Fruit fly (Drosophila melanogaster) whole organism, wandering third instar larva: ENCODE data around the gene CG34325.

Source experiments
- CG32264 ChIP-seq: fragments of 200-800 bp; sonication (Bioruptor generic); optimal IDR thresholded peaks from 2 replicates; lab custom pipeline; 2016; ENCODE audit warnings: missing biosample characterization, missing genetic modification characterization
- CG9705 ChIP-seq: fragments of 200-800 bp; sonication (Bioruptor generic); optimal IDR thresholded peaks from 2 replicates; lab custom pipeline; 2018; ENCODE audit warnings: missing biosample characterization, mild to moderate bottlenecking, missing genetic modification characterization
- CrebA ChIP-seq: fragments of 200-800 bp; sonication (Bioruptor generic); optimal IDR thresholded peaks from 2 replicates; lab custom pipeline; 2016; ENCODE audit warnings: missing biosample characterization, mild to moderate bottlenecking, missing genetic modification characterization, borderline replicate concordance
- Dif ChIP-seq: fragments of 200-275, 200-300 bp; sonication (Bioruptor generic); optimal IDR thresholded peaks from 2 replicates; lab custom pipeline; 2018; ENCODE audit warnings: missing biosample characterization, missing genetic modification characterization; ENCODE audit not compliant: partially characterized antibody
- HLH106 ChIP-seq: fragments of 200-800 bp; optimal IDR thresholded peaks from 3 replicates; lab custom pipeline; 2019; ENCODE audit warnings: missing biosample characterization, mild to moderate bottlenecking, missing genetic modification characterization, moderate library complexity
- Hnf4 ChIP-seq: fragments of 200-800 bp; sonication (Bioruptor generic); optimal IDR thresholded peaks from 2 replicates; lab custom pipeline; 2016; ENCODE audit warnings: missing biosample characterization, mild to moderate bottlenecking, missing genetic modification characterization
- Jra ChIP-seq: sonication (Bioruptor generic); optimal IDR thresholded peaks from 2 replicates; lab custom pipeline; 2016; ENCODE audit warnings: missing biosample characterization, missing genetic modification characterization
- Mio ChIP-seq: sonication (Bioruptor generic); optimal IDR thresholded peaks from 2 replicates; lab custom pipeline; 2016; ENCODE audit warnings: missing biosample characterization, missing genetic modification characterization
- Myc ChIP-seq: fragments of >200 bp; optimal IDR thresholded peaks from 2 replicates; lab custom pipeline; 2017
- Rel ChIP-seq, 2 experiments: fragments of 200-800 bp; sonication (Bioruptor generic) in 1 of 2; optimal IDR thresholded peaks; 2 replicates in 1 of 2; 3 replicates in 1 of 2; lab custom pipeline; 2016 to 2019; ENCODE audit warnings: mild to moderate bottlenecking in 2 of 2, missing biosample characterization in 2 of 2, missing genetic modification characterization in 2 of 2, moderate library complexity in 1 of 2
- Sp1 ChIP-seq: fragments of 200-800 bp; sonication (Bioruptor generic); optimal IDR thresholded peaks from 3 replicates; lab custom pipeline; 2019; ENCODE audit warnings: missing biosample characterization, mild to moderate bottlenecking, missing genetic modification characterization, moderate library complexity
- Vsx2 ChIP-seq: fragments of 200-300, 225-300 bp; sonication (Bioruptor generic); optimal IDR thresholded peaks from 2 replicates; lab custom pipeline; 2018; ENCODE audit warnings: missing biosample characterization, missing genetic modification characterization; ENCODE audit not compliant: partially characterized antibody
- br ChIP-seq: fragments of 200-800 bp; sonication (Bioruptor generic); optimal IDR thresholded peaks from 2 replicates; lab custom pipeline; 2016; ENCODE audit warnings: missing biosample characterization, missing genetic modification characterization
- dl ChIP-seq, 2 experiments: fragments of 175-275, 200-275 bp in 1 of 2; fragments of 200-275 bp in 1 of 2; sonication (Bioruptor generic); optimal IDR thresholded peaks; lab custom pipeline; 2018; ENCODE audit warnings: mild to moderate bottlenecking in 2 of 2, missing biosample characterization in 2 of 2, missing genetic modification characterization in 2 of 2, moderate library complexity in 2 of 2; ENCODE audit not compliant: partially characterized antibody in 2 of 2, insufficient read depth in 1 of 2
- dmrt93B ChIP-seq: fragments of 200-800 bp; sonication (Bioruptor generic); optimal IDR thresholded peaks from 2 replicates; lab custom pipeline; 2018; ENCODE audit warnings: missing biosample characterization, mild to moderate bottlenecking, missing genetic modification characterization
- dsf ChIP-seq: sonication (Bioruptor generic); optimal IDR thresholded peaks from 2 replicates; lab custom pipeline; 2016; ENCODE audit warnings: missing biosample characterization, missing genetic modification characterization, borderline replicate concordance
- ey ChIP-seq: fragments of 200-800 bp; sonication (Bioruptor generic); optimal IDR thresholded peaks from 2 replicates; lab custom pipeline; 2016; ENCODE audit warnings: missing biosample characterization, missing genetic modification characterization
- foxo ChIP-seq, 2 experiments: fragments of 200-800 bp; sonication (Bioruptor generic); optimal IDR thresholded peaks; 2 replicates in 1 of 2; 3 replicates in 1 of 2; lab custom pipeline; 2016 to 2017; ENCODE audit warnings: missing biosample characterization in 2 of 2, missing genetic modification characterization in 2 of 2
- fru ChIP-seq: fragments of 200-800 bp; sonication (Bioruptor generic); optimal IDR thresholded peaks from 3 replicates; lab custom pipeline; 2016; ENCODE audit warnings: missing biosample characterization, mild to moderate bottlenecking, missing genetic modification characterization
- pan ChIP-seq: fragments of >200 bp; optimal IDR thresholded peaks from 2 replicates; lab custom pipeline; 2017
- psq ChIP-seq: fragments of 200-800 bp; sonication (Bioruptor generic); optimal IDR thresholded peaks from 3 replicates; lab custom pipeline; 2017; ENCODE audit warnings: missing biosample characterization, mild to moderate bottlenecking, missing genetic modification characterization, moderate library complexity
- rgr ChIP-seq: fragments of 200-800 bp; sonication (Bioruptor generic); optimal IDR thresholded peaks from 3 replicates; lab custom pipeline; 2016; ENCODE audit warnings: missing biosample characterization, mild to moderate bottlenecking, missing genetic modification characterization
- sage ChIP-seq: fragments of 200-800 bp; sonication (Bioruptor generic); optimal IDR thresholded peaks from 2 replicates; lab custom pipeline; 2016; ENCODE audit warnings: missing biosample characterization, mild to moderate bottlenecking, missing genetic modification characterization
- tai ChIP-seq: sonication (Bioruptor generic); optimal IDR thresholded peaks from 2 replicates; lab custom pipeline; 2016; ENCODE audit warnings: missing biosample characterization, missing genetic modification characterization
- usp ChIP-seq: fragments of >200 bp; optimal IDR thresholded peaks from 2 replicates; lab custom pipeline; 2017; ENCODE audit warnings: missing biosample characterization, missing genetic modification characterization
- woc ChIP-seq: sonication (Bioruptor generic); optimal IDR thresholded peaks from 2 replicates; lab custom pipeline; 2016; ENCODE audit warnings: missing biosample characterization, mild to moderate bottlenecking, missing genetic modification characterization

CG34325 gene

DNA sequence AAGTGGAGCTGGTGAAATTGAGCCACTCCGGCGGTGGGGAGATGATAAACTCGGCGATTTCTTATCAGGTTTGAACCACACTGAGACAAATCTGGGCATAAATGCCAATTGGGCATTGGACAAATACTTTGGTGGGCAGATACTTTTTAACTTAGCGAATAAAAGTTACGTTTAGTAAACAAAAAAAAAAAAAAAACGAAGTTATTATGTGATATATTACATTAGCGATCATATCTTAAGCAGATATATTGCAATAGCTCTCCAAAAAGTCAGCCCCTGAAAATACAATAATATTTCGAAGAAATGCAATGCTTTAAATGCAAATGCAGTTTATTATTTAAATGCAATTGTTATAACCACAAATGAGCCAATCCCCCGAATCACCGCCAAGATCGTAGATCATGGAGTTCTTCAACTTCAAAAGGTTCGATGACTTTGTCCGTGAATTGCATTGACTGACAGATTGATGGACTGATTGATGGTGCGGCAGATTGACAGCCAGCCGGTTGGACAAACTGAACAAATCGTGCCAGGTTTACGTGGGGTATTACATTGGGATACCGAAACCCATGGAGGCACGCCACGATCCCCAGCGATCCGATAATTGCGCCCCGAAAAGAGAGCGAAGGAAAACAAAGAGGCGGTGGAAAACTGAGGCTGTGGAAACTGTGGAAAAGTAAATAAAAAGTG, 23.2 kb downstream of the CG34325 start:
- TF ChIP-seq rgr (GFP tag; lab: Kevin White, UChicago) (no peak), sage (GFP tag; lab: Kevin White, UChicago) (no peak), ey (no peak), CG9705 (no peak), pan (lab: Kevin White, UChicago) (no peak), Sp1 (GFP tag; lab: Kevin White, UChicago) (no peak), Rel (GFP tag; optimal IDR thresholded peaks at IDR 0.05; lab: Kevin White, UChicago) (no peak), Rel (tag; optimal IDR thresholded peaks at IDR 0.05; lab: Kevin White, UChicago) (no peak), fru (GFP tag; lab: Kevin White, UChicago) (no peak)

DNA sequence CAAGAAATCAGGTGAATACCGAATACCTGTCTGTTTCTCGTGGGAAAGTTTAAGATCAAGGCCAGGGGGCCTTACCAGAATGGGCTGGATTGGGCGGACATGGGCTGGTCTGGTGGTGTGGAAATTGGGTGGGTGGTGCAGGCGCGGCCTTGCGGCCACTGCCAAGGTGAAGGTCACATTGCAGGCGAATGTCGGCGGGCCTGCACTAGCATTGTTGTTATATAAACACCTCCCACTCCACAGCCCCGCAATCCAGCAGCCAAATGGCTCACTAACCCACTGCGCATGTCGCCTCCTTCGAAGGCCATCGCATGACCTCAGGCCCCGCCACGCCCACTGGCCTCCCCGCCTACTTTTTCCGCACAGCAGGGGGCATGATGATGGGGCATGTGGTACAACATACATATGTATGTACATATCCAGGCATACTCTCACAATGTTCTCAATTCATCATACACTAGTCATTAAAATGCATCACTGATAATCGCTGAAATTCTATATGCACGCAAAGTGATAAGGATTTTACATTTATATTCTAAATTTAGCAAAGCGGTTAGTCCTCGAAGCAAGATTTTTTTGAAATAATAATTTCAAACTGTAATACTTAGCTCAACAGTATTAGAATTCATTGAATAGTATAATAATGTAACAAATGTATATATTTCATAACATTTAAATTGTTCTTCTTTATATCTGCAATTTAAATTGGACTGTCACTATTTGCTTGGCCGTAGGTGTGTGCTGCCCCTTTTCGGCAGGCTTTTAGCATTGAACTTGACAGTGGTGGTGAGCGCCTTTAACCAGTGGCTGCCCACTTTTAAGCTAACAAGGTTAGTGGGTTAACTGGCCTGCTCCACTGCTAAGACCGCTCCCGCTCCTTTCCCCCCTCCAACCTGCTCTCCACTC, 24.3 kb downstream of the CG34325 start:
- TF ChIP-seq Vsx2 (GFP tag; lab: Kevin White, UChicago) = no peak
- TF ChIP-seq, all 38 proteins: peak for 0

DNA sequence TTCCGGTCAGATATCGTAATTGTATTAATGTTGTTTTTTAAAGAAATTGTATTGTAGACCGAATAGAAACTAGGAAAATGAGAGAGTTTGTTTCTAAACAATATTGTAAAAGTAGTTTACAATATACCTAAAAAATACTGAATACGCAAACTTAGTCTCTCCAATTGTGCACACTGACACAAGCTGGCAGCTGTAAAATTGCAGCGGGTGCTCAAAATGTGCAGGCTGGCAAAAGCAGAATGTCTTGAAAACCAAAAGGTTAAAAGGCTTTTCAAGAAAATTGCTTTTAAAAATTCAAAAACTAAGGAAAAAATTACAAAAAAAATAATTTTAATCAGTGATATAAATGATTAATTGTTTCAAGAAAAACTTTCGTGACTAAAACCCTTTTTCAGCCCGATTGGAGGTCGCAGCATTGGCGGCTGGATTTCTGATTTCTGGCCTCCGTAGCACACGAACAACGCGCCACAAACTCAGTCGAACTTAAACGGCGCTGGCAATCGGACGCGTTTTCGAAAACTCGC, 25.5 kb downstream of the CG34325 start, which contains the start of gene CG4678:
CG4678 (plus strand) TSS at position 474 of the 524 bp plus-strand sequence.
- TF ChIP-seq HLH106 (tag; lab: Kevin White, UChicago) (no peak), Vsx2 (GFP tag; lab: Kevin White, UChicago) (peak; percentile 66), tai (no peak), psq (GFP tag; lab: Kevin White, UChicago) (no peak), CG32264 (GFP tag; lab: Kevin White, UChicago) (no peak), Dif (GFP tag; lab: Kevin White, UChicago) (peak; percentile 96), dl (GFP tag; optimal IDR thresholded peaks at IDR 0.05; lab: Kevin White, UChicago; ENCODE audit: insufficient read depth in 1 of 2, partially characterized antibody in 2 of 2) (peak; percentile 53 to 80), sage (GFP tag; lab: Kevin White, UChicago) (no peak), Jra (GFP tag; lab: Kevin White, UChicago) (no peak), CrebA (GFP tag; lab: Kevin White, UChicago) (no peak), Hnf4 (GFP tag; lab: Kevin White, UChicago) (no peak)

DNA sequence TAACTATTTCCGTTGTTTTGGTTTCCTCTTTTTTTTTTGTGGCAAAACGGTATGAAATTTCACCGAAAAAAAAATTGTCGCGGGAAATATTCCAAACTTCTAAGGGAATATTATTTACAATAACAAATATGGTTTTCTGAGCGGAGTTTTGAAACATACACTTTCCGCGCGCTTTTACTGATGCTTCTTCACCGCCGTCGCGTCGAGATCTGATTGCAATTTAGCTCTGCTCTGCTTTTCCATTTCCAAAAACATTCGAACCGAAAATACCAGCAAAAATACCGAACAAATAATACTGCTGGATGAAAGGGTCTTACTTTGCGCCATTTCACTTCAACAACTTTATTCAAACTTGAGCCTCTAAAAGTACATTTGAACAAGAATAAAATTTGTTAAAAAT, 26.3 kb downstream of the CG34325 start, which contains the start of gene Septin4:
Septin4 (minus strand) TSS at position 215 of the 400 bp plus-strand sequence.
- TF ChIP-seq Vsx2 (GFP tag; lab: Kevin White, UChicago) = no peak
- no peak for TF ChIP-seq usp (GFP tag; lab: Kevin White, UChicago)
- no peak for TF ChIP-seq dmrt93B
- no peak for TF ChIP-seq Hnf4 (GFP tag; lab: Kevin White, UChicago)
- TF ChIP-seq Mio (GFP tag; lab: Kevin White, UChicago) = no peak
- TF ChIP-seq woc = no peak
- TF ChIP-seq sage (GFP tag; lab: Kevin White, UChicago) = no peak
- no peak for TF ChIP-seq CG9705
- TF ChIP-seq dsf = no peak
- TF ChIP-seq CG32264 (GFP tag; lab: Kevin White, UChicago) = no peak
- TF ChIP-seq CrebA (GFP tag; lab: Kevin White, UChicago) = no peak
- TF ChIP-seq Myc (lab: Kevin White, UChicago) = no peak
- TF ChIP-seq foxo (GFP tag; optimal IDR thresholded peaks at IDR 0.05; lab: Kevin White, UChicago) = no peak

DNA sequence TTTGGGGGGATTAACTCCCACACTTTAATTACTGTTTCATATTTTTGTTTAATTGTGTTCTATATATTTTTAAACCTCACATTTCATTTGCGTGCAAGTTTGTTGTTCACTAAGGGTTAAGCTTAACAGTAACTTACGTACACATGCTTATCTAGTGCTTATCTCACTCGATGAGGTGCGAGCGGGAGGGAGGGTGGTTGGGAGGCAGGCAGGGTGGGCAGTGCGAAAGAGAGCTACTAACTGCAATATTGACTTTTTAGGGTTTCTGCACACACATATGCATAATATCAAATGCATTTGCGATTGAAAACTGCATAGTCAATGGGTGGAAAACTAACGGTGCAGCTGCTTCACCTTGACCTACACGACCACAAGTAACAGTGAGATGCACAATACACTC, 26.7 kb downstream of the CG34325 start:
- TF ChIP-seq CG32264 (GFP tag; lab: Kevin White, UChicago) (no peak), fru (GFP tag; lab: Kevin White, UChicago) (peak; percentile 23), br (GFP tag; lab: Kevin White, UChicago) (no peak)
